Worm (Caenorhabditis elegans): ENCODE data around the gene srg-22.

- TF ChIP-seq zim-3 (tag; optimal IDR thresholded peaks at IDR 0.05), result no peak
- TF ChIP-seq madf-10 (tag; optimal IDR thresholded peaks at IDR 0.05), result no peak
- no peak for TF ChIP-seq aptf-2 (GFP tag; conservative IDR thresholded peaks at IDR 0.05)
- TF ChIP-seq unc-62 (GFP tag; optimal IDR thresholded peaks at IDR 0.05), result no peak
- no peak for TF ChIP-seq nhr-90 (tag; optimal IDR thresholded peaks at IDR 0.05)
- TF ChIP-seq rec-8 (tag; optimal IDR thresholded peaks at IDR 0.05), result no peak
- TF ChIP-seq ztf-6 (GFP tag; IDR thresholded peaks at IDR 0.05), result no peak
- TF ChIP-seq ccch-3 (GFP tag; optimal IDR thresholded peaks at IDR 0.05), result no peak
Measured at ce11 chrII:3108101-3108500, 14.8 kb upstream of the srg-22 start.
